Fruit fly (Drosophila melanogaster): ENCODE data around the gene CG6638.

The CG6638 gene

DNA sequence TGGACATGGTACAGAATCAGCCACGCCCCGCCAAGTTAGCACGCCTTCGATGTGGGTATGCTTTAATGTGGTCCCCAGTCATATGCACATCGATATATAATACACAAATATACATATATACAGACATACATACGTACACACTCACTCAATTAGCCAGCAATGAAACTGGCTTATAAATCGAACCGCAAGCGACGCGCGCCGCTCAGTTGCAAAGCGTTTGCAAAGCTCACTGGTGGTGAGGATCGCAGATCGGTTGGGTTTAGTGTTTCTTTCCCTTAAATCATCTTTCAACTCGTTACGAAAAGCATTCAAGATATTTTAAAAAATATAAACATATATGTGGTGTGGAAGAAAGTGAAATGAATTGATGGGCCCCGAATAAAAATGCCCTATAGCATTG, 47.3 kb downstream of the CG6638 start:
- TF ChIP-seq CG13204 (GFP tag; optimal IDR thresholded peaks at IDR 0.05) (no peak), CG32121 (GFP tag; IDR thresholded peaks at IDR 0.05) (no peak), CG17806 (tag; optimal IDR thresholded peaks at IDR 0.05) (no peak), CG14655 (GFP tag; optimal IDR thresholded peaks at IDR 0.05) (no peak), CG34367 (tag; optimal IDR thresholded peaks at IDR 0.05) (no peak), D1 (tag; optimal IDR thresholded peaks at IDR 0.05) (no peak), EcR (GFP tag; optimal IDR thresholded peaks at IDR 0.05) (no peak), Ets98B (GFP tag; IDR thresholded peaks at IDR 0.05) (no peak), gl (tag; optimal IDR thresholded peaks at IDR 0.05) (no peak)

DNA sequence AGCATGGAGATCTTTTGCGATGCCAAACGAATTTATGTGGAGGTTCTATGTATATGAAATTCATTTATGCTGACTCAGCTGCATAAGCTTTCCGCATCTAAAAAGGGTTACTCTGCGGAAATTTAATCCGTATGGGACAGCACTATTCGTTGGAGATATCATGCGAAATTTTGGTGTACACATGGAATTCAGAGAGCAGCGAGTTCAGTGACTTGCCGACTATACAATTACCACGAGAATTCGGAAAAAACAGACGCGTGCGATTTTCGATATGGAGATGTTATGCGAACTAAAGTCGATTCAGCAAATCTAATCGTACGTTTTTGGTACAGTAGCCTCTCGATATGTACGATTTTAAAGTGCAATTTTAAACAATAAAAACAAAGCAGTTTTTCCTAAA, 48.0 kb downstream of the CG6638 start:
- no peak for TF ChIP-seq CG8159 (tag; optimal IDR thresholded peaks at IDR 0.05)

dm6 chr3L:8525691-8526421, 50.0 kb downstream of the CG6638 start:
- TF ChIP-seq CG4496 (GFP tag; IDR thresholded peaks at IDR 0.05) (no peak), CG10348 (GFP tag; IDR thresholded peaks at IDR 0.05) (no peak), CG8159 (tag; optimal IDR thresholded peaks at IDR 0.05) (no peak), EcR (GFP tag; optimal IDR thresholded peaks at IDR 0.05) (no peak), D1 (tag; optimal IDR thresholded peaks at IDR 0.05) (peak; percentile 8), Pif1A (GFP tag; optimal IDR thresholded peaks at IDR 0.05) (no peak)

DNA sequence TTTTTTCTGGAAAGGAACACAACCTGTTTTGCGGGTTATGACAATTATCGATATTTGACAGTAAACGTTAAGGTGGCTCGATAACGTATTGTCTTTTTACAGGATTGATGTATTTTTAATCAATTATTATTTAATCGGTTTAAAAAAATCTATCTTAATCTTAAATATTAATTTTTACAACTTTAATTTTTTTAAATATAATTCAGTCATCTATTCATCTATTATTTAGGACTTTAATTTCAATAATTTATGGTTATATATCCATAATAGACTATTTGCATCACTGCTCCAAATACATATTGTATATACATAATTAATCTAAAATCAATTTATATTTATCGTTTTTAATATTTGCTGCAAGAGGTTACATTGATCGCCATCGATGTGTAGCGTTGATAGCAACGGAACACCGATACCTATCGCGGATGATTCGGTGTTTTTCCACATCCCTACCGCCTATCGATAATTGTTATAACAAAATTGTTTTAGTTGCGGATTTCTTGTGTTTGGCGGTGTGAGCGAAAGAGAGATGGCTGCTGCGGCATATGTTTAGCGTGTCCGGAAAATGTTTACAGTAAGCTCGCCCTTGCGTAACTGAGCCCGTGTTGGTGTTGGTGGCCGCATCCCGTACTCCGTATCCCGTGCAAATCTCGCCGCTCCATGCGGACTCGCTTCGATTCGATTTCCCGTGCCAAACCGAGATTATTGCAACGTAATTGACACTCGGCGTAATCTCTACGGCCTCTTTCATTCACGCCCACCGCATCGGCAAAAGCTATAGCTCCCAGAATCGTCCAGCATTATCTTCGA, 50.9 kb downstream of the CG6638 start, which contains the start of the genes GstO1 and foi:
Gene GstO1 (minus strand): TSS at position 51 of the 810 bp plus-strand sequence.
Gene foi (plus strand): TSS at position 429 of the 810 bp plus-strand sequence.
- TF ChIP-seq gl (tag; optimal IDR thresholded peaks at IDR 0.05), result peak; percentile 8
- peak; percentile 38; the same call in 2 of the 3 replicates for TF ChIP-seq CG4496 (GFP tag; IDR thresholded peaks at IDR 0.05)
- no peak for TF ChIP-seq CG8301 (tag; optimal IDR thresholded peaks at IDR 0.05)
- TF ChIP-seq CG13204 (GFP tag; optimal IDR thresholded peaks at IDR 0.05), result no peak
- TF ChIP-seq CG8159 (tag; optimal IDR thresholded peaks at IDR 0.05), result peak; percentile 80
- peak; percentile 5 for TF ChIP-seq Snoo (tag; optimal IDR thresholded peaks at IDR 0.05)
- TF ChIP-seq CG32121 (GFP tag; IDR thresholded peaks at IDR 0.05), result 0 out of 2 replicates have a peak, but pooled peaks have one; percentile 24
- TF ChIP-seq Pif1A (GFP tag; optimal IDR thresholded peaks at IDR 0.05), result no peak
- peak; percentile 45; the same call in 1 of the 2 replicates for TF ChIP-seq Ets98B (GFP tag; IDR thresholded peaks at IDR 0.05)
- TF ChIP-seq CG15710 (tag; optimal IDR thresholded peaks at IDR 0.05), result peak; percentile 14

Measured in whole organism, pupa.